Worm (Caenorhabditis elegans) whole organism, L2 larva: ENCODE data around the gene znf-593.
A peak's percentile ranks its signal among the peaks of the same experiment; 100 is the strongest.

ENCODE experiments used
- C34F6.9 ChIP-seq: fragments of 150-350 bp; optimal IDR thresholded peaks from 2 replicates; lab custom pipeline; 2014; ENCODE audit warnings: missing biosample characterization, missing genetic modification characterization
- F13H6.1 ChIP-seq: sonication (generic microtip); optimal IDR thresholded peaks from 2 replicates; lab custom pipeline; 2016; ENCODE audit warnings: missing genetic modification characterization, missing compliant biosample characterization
- R02D3.7 ChIP-seq: fragments of 150-350 bp; optimal IDR thresholded peaks from 2 replicates; lab custom pipeline; 2014; ENCODE audit warnings: missing biosample characterization, missing genetic modification characterization
- Y55F3AM.14 ChIP-seq: fragments of 200-800 bp; sonication (Bioruptor generic); optimal IDR thresholded peaks from 2 replicates; lab custom pipeline; 2018; ENCODE audit warnings: mild to moderate bottlenecking, missing genetic modification characterization, missing compliant biosample characterization
- ZK546.5 ChIP-seq: sonication (generic microtip); optimal IDR thresholded peaks from 2 replicates; lab custom pipeline; 2017; ENCODE audit warnings: missing biosample characterization, missing genetic modification characterization
- alr-1 ChIP-seq: fragments of 150-350 bp; optimal IDR thresholded peaks from 2 replicates; lab custom pipeline; 2014; ENCODE audit warnings: missing biosample characterization, missing genetic modification characterization
- aly-2 ChIP-seq: fragments of 150-350 bp; optimal IDR thresholded peaks from 2 replicates; lab custom pipeline; 2014; ENCODE audit warnings: missing biosample characterization, missing genetic modification characterization
- ama-1 ChIP-seq: fragments of 150-350 bp; optimal IDR thresholded peaks from 2 replicates; lab custom pipeline; 2018; ENCODE audit warnings: inconsistent platforms
- blmp-1 ChIP-seq: sonication (generic microtip); optimal IDR thresholded peaks from 2 replicates; lab custom pipeline; 2017; ENCODE audit warnings: missing genetic modification characterization, mild to moderate bottlenecking, missing compliant biosample characterization, antibody characterized with exemption, moderate library complexity; ENCODE audit not compliant: insufficient read depth
- ceh-82 ChIP-seq: fragments of 150-350 bp; optimal IDR thresholded peaks from 2 replicates; lab custom pipeline; 2014; ENCODE audit warnings: missing biosample characterization, missing genetic modification characterization
- crh-2 ChIP-seq: sonication (generic microtip); optimal IDR thresholded peaks from 2 replicates; lab custom pipeline; 2017; ENCODE audit warnings: missing biosample characterization, missing genetic modification characterization
- egl-27 ChIP-seq: sonication (generic microtip); optimal IDR thresholded peaks from 3 replicates; lab custom pipeline; 2017; ENCODE audit warnings: missing biosample characterization, missing genetic modification reagents, missing genetic modification characterization
- elt-1 ChIP-seq: fragments of 150-350 bp; optimal IDR thresholded peaks from 2 replicates; lab custom pipeline; 2014; ENCODE audit warnings: missing biosample characterization, missing genetic modification characterization
- elt-3 ChIP-seq: sonication (generic microtip); optimal IDR thresholded peaks from 2 replicates; lab custom pipeline; 2017; ENCODE audit warnings: missing biosample characterization, missing genetic modification characterization
- fos-1 ChIP-seq: fragments of 150-350 bp; optimal IDR thresholded peaks from 2 replicates; lab custom pipeline; 2014; ENCODE audit warnings: missing biosample characterization, missing genetic modification characterization
- gmeb-1 ChIP-seq: fragments of 150-350 bp; optimal IDR thresholded peaks from 2 replicates; lab custom pipeline; 2014; ENCODE audit warnings: missing biosample characterization, missing genetic modification characterization
- lin-11 ChIP-seq: fragments of 150-350 bp; sonication (generic microtip); optimal IDR thresholded peaks from 2 replicates; lab custom pipeline; 2014; ENCODE audit warnings: missing biosample characterization, missing genetic modification characterization, inconsistent platforms, mixed read lengths
- lin-13 ChIP-seq: fragments of 150-350 bp; optimal IDR thresholded peaks from 2 replicates; lab custom pipeline; 2014; ENCODE audit warnings: missing biosample characterization, missing genetic modification reagents, missing genetic modification characterization
- lin-39 ChIP-seq: fragments of 150-350 bp; optimal IDR thresholded peaks from 2 replicates; lab custom pipeline; 2014; ENCODE audit warnings: missing biosample characterization, missing genetic modification reagents, missing genetic modification characterization
- lsy-2 ChIP-seq, 2 experiments: fragments of 150-350 bp in 1 of 2; sonication (generic microtip) in 1 of 2; optimal IDR thresholded peaks; 2 replicates each; lab custom pipeline; 2014 to 2017; ENCODE audit warnings: missing biosample characterization in 2 of 2, missing genetic modification characterization in 2 of 2
- mbf-1 ChIP-seq: sonication (generic microtip); optimal IDR thresholded peaks from 2 replicates; lab custom pipeline; 2017; ENCODE audit warnings: missing biosample characterization, missing genetic modification characterization
- mdl-1 ChIP-seq, 2 experiments: fragments of 150-350 bp in 1 of 2; sonication (generic microtip) in 1 of 2; optimal IDR thresholded peaks; 2 replicates each; lab custom pipeline; 2017; ENCODE audit warnings: missing biosample characterization in 2 of 2, missing genetic modification characterization in 2 of 2
- nhr-10 ChIP-seq: sonication (generic microtip); optimal IDR thresholded peaks from 2 replicates; lab custom pipeline; 2017; ENCODE audit warnings: missing biosample characterization, missing genetic modification characterization
- nhr-11 ChIP-seq: fragments of 150-350 bp; optimal IDR thresholded peaks from 2 replicates; lab custom pipeline; 2014; ENCODE audit warnings: missing biosample characterization, missing genetic modification characterization
- nhr-12 ChIP-seq: fragments of 150-350 bp; optimal IDR thresholded peaks from 2 replicates; lab custom pipeline; 2014; ENCODE audit warnings: missing biosample characterization, missing genetic modification characterization
- nhr-129 ChIP-seq: fragments of 150-350 bp; optimal IDR thresholded peaks from 2 replicates; lab custom pipeline; 2014; ENCODE audit warnings: missing biosample characterization, missing genetic modification characterization
- nhr-21 ChIP-seq: fragments of 150-350 bp; optimal IDR thresholded peaks from 2 replicates; lab custom pipeline; 2014; ENCODE audit warnings: missing biosample characterization, missing genetic modification characterization
- nhr-23 ChIP-seq: fragments of 150-350 bp; optimal IDR thresholded peaks from 2 replicates; lab custom pipeline; 2014; ENCODE audit warnings: missing biosample characterization, missing genetic modification reagents, missing genetic modification characterization
- nhr-237 ChIP-seq: fragments of 150-350 bp; optimal IDR thresholded peaks from 2 replicates; lab custom pipeline; 2014; ENCODE audit warnings: missing biosample characterization, missing genetic modification characterization
- nhr-6 ChIP-seq: fragments of 150-350 bp; optimal IDR thresholded peaks from 2 replicates; lab custom pipeline; 2014; ENCODE audit warnings: missing biosample characterization, missing genetic modification characterization
- nhr-77 ChIP-seq: fragments of 150-350 bp; optimal IDR thresholded peaks from 2 replicates; lab custom pipeline; 2014; ENCODE audit warnings: missing biosample characterization, missing genetic modification characterization
- peb-1 ChIP-seq: fragments of 150-350 bp; optimal IDR thresholded peaks from 2 replicates; lab custom pipeline; 2014; ENCODE audit warnings: missing biosample characterization, missing genetic modification characterization
- sem-4 ChIP-seq: fragments of 150-350 bp; optimal IDR thresholded peaks from 2 replicates; lab custom pipeline; 2014; ENCODE audit warnings: missing biosample characterization, missing genetic modification reagents, missing genetic modification characterization
- skn-1 ChIP-seq: sonication (generic microtip); optimal IDR thresholded peaks from 2 replicates; lab custom pipeline; 2017; ENCODE audit warnings: missing biosample characterization, missing genetic modification characterization
- sma-9 ChIP-seq, 2 experiments: fragments of 150-350 bp in 1 of 2; sonication (generic microtip) in 1 of 2; optimal IDR thresholded peaks; 2 replicates each; lab custom pipeline; 2014 to 2016; ENCODE audit warnings: missing genetic modification characterization in 2 of 2, mild to moderate bottlenecking in 1 of 2, missing biosample characterization in 1 of 2, missing compliant biosample characterization in 1 of 2, missing genetic modification reagents in 1 of 2, moderate library complexity in 1 of 2
- snpc-4 ChIP-seq: fragments of 150-350 bp; optimal IDR thresholded peaks from 2 replicates; lab custom pipeline; 2014; ENCODE audit warnings: missing biosample characterization, missing genetic modification characterization
- unc-39 ChIP-seq: fragments of 150-350 bp; optimal IDR thresholded peaks from 2 replicates; lab custom pipeline; 2014; ENCODE audit warnings: missing biosample characterization, missing genetic modification characterization
- unc-55 ChIP-seq: fragments of 150-350 bp; sonication (generic microtip); optimal IDR thresholded peaks from 3 replicates; lab custom pipeline; 2014; ENCODE audit warnings: missing biosample characterization, missing genetic modification reagents, missing genetic modification characterization
- unc-62 ChIP-seq: fragments of 150-350 bp; optimal IDR thresholded peaks from 2 replicates; lab custom pipeline; 2014; ENCODE audit warnings: missing biosample characterization, missing genetic modification reagents, missing genetic modification characterization
- zag-1 ChIP-seq: fragments of 150-350 bp; optimal IDR thresholded peaks from 2 replicates; lab custom pipeline; 2014; ENCODE audit warnings: missing biosample characterization, missing genetic modification characterization
- ztf-1 ChIP-seq: fragments of 200-800 bp; sonication (Bioruptor generic); conservative IDR thresholded peaks from 2 replicates; pipeline ENCODE4 v1.3.6; 2022; ENCODE audit warnings: missing genetic modification characterization, missing compliant biosample characterization
- ztf-11 ChIP-seq: sonication (generic microtip); optimal IDR thresholded peaks from 2 replicates; lab custom pipeline; 2017; ENCODE audit warnings: missing biosample characterization, missing genetic modification characterization
- ztf-4 ChIP-seq: fragments of 150-350 bp; optimal IDR thresholded peaks from 2 replicates; lab custom pipeline; 2014; ENCODE audit warnings: missing biosample characterization, missing genetic modification characterization

znf-593 gene

DNA sequence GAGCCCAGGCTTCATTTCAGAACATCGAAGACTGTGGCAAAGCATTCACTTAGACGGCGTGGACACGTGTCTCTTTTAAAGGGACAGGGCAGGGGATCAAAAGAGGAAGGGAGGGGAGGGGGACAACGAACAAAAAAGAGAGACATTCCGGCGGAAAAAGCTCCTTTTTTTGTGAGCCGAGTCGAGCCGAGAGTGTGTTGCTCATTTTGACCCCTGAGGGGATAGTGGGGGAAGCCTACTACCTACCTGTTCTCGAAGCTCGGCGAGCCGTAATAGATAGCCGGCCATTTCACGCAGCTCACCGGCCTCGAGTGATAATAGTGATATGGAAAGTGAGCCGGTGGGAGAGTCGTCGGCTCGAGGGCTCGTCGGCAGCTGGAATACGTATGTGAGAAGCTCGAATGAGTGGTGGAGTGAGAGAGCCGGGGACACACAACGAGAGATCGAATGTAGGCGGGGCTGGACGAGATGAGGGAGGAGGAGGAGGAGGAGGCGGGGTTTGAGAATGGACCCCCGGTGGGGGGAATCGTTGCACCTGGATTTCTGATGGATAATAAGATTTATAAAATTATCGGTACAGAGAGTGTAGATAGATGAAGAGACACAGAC, 18.3 kb upstream of the znf-593 start:
- TF ChIP-seq C34F6.9 (tag; lab: Kevin White, UChicago) (no peak), F13H6.1 (tag; lab: Kevin White, UChicago) (peak; percentile 14)

DNA sequence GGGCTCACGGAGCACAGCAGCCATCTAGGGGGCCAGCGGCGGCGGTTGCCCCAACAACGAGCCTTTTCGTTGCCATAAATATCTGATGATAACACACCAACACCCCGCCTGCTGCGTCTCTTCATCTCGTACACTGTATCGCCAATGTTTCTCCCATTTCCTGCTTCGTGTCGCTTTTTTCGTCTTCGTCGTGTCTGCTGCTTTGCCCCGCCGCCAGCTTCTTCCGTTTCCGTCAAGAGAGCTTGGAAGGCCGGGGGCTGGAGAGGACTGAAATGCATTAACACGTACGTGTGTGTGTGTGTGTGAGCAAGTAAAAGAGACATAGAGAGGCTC, 17.4 kb upstream of the znf-593 start:
- TF ChIP-seq unc-62 (GFP tag; lab: Kevin White, UChicago) (no peak), nhr-11 (tag; lab: Kevin White, UChicago) (no peak), F13H6.1 (tag; lab: Kevin White, UChicago) (peak; percentile 58), aly-2 (no peak), nhr-10 (tag; lab: Kevin White, UChicago) (no peak), ama-1 (lab: Kevin White, UChicago) (no peak), R02D3.7 (tag; lab: Kevin White, UChicago) (no peak), nhr-6 (tag; lab: Kevin White, UChicago) (no peak), sma-9 (GFP tag; optimal IDR thresholded peaks at IDR 0.05; lab: Kevin White, UChicago) (no peak), sma-9 (tag; optimal IDR thresholded peaks at IDR 0.05; lab: Kevin White, UChicago) (no peak), sem-4 (tag; lab: Kevin White, UChicago) (peak; percentile 17), egl-27 (tag; lab: Kevin White, UChicago) (no peak), ZK546.5 (tag; lab: Kevin White, UChicago) (no peak), blmp-1 (tag; lab: Kevin White, UChicago) (no peak), C34F6.9 (tag; lab: Kevin White, UChicago) (peak; percentile 36), gmeb-1 (tag; lab: Kevin White, UChicago) (no peak), zag-1 (tag; lab: Kevin White, UChicago) (no peak), unc-55 (peak; percentile 22), fos-1 (tag; lab: Kevin White, UChicago) (no peak), skn-1 (tag; lab: Kevin White, UChicago) (no peak), elt-1 (tag; lab: Kevin White, UChicago) (no peak), lsy-2 (tag; optimal IDR thresholded peaks at IDR 0.05; lab: Kevin White, UChicago) (peak in 1 of 2 experiments; percentile 20), nhr-237 (tag; lab: Kevin White, UChicago) (no peak), Y55F3AM.14 (no peak), lin-11 (peak; percentile 14), elt-3 (tag; lab: Kevin White, UChicago) (no peak), nhr-23 (tag; lab: Kevin White, UChicago) (no peak), crh-2 (tag; lab: Kevin White, UChicago) (peak; percentile 9), nhr-12 (tag; lab: Kevin White, UChicago) (no peak), ztf-11 (no peak), snpc-4 (tag; lab: Kevin White, UChicago) (peak; percentile 11)

DNA sequence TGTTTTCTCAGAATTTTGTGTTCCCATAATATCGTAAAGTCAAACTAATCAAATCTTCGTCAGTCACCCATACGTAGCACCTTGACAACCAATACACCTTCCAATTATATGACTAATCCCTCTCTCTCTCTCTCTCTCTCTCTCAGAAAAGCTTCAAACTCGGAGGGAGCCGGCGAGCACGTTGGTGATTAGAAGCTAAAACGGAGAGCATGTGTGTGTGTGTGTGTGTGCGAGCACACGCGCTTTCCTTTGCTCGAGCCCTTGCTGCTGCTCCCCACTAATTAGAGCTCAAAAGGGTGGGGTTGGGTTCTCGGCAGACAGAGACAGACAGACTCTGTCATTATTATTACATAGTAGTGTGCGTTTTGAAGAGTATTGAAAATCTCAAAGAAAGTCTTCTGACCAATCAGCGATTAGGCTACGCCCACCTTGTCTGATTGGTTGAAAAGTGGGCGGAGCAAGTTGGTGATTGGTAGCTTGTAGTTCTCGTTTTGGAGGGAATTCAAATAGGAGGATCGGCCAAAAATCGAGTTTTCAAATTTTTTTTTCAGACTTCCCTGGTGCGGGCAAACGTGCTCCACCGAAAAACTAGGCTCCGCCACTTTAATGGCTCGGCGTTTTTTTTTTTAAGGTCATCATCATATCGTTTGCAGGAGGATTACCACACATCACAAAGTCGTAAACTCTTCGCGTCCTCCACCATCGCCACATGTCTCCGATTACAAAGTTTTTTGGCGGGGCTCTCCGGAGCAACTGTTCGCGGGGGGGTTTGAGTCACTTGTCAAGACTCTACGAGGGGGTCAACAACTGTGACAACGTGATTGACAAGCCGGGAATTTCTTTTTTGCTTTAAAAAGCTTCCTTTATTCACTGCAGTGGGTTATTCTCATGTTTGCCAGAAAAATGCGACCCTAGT, 16.8 kb upstream of the znf-593 start:
- TF ChIP-seq nhr-11 (tag; lab: Kevin White, UChicago), result no peak
- TF ChIP-seq C34F6.9 (tag; lab: Kevin White, UChicago), result peak; percentile 14
- TF ChIP-seq ztf-1 (GFP tag; lab: Robert Waterston, UW), result no peak
- peak; percentile 10 for TF ChIP-seq Y55F3AM.14
- TF ChIP-seq gmeb-1 (tag; lab: Kevin White, UChicago), result no peak
- TF ChIP-seq ztf-4 (tag; lab: Kevin White, UChicago), result no peak
- no peak for TF ChIP-seq peb-1 (tag; lab: Kevin White, UChicago)
- no peak for TF ChIP-seq ama-1 (lab: Kevin White, UChicago)
- TF ChIP-seq fos-1 (tag; lab: Kevin White, UChicago), result no peak
- no peak for TF ChIP-seq skn-1 (tag; lab: Kevin White, UChicago)
- TF ChIP-seq snpc-4 (tag; lab: Kevin White, UChicago), result no peak
- no peak for TF ChIP-seq mbf-1 (tag; lab: Kevin White, UChicago)
- no peak for TF ChIP-seq elt-1 (tag; lab: Kevin White, UChicago)
- peak in 1 of 2 experiments; percentile 2 for TF ChIP-seq mdl-1 (tag; optimal IDR thresholded peaks at IDR 0.05; lab: Kevin White, UChicago)
- TF ChIP-seq ceh-82 (tag; lab: Kevin White, UChicago), result no peak
- no peak for TF ChIP-seq alr-1 (tag; lab: Kevin White, UChicago)
- TF ChIP-seq R02D3.7 (tag; lab: Kevin White, UChicago), result no peak
- peak; percentile 30 for TF ChIP-seq sem-4 (tag; lab: Kevin White, UChicago)
- peak; percentile 31 for TF ChIP-seq sma-9 (GFP tag; optimal IDR thresholded peaks at IDR 0.05; lab: Kevin White, UChicago)
- TF ChIP-seq sma-9 (tag; optimal IDR thresholded peaks at IDR 0.05; lab: Kevin White, UChicago), result no peak
- no peak for TF ChIP-seq blmp-1 (tag; lab: Kevin White, UChicago)
- TF ChIP-seq lin-13 (GFP tag; lab: Kevin White, UChicago), result no peak
- TF ChIP-seq nhr-21 (tag; lab: Kevin White, UChicago), result peak; percentile 8
- TF ChIP-seq zag-1 (tag; lab: Kevin White, UChicago), result no peak
- TF ChIP-seq nhr-12 (tag; lab: Kevin White, UChicago), result no peak
- TF ChIP-seq ztf-11, result no peak
- no peak for TF ChIP-seq crh-2 (tag; lab: Kevin White, UChicago)
- TF ChIP-seq lin-39 (tag; lab: Kevin White, UChicago), result no peak
- no peak for TF ChIP-seq nhr-6 (tag; lab: Kevin White, UChicago)
- TF ChIP-seq nhr-77 (tag; lab: Kevin White, UChicago), result no peak
- TF ChIP-seq unc-62 (GFP tag; lab: Kevin White, UChicago), result no peak
- TF ChIP-seq nhr-10 (tag; lab: Kevin White, UChicago), result no peak
- no peak for TF ChIP-seq lin-11
- no peak for TF ChIP-seq unc-39 (tag; lab: Kevin White, UChicago)
- TF ChIP-seq nhr-129, result no peak
- TF ChIP-seq lsy-2 (tag; optimal IDR thresholded peaks at IDR 0.05; lab: Kevin White, UChicago), result peak in 1 of 2 experiments; percentile 9
- no peak for TF ChIP-seq ZK546.5 (tag; lab: Kevin White, UChicago)
